Worm (Caenorhabditis elegans): ENCODE data around the gene F45G2.8.
A peak's percentile ranks its signal among the peaks of the same experiment; 100 is the strongest.

- TF ChIP-seq ttx-3 (tag; optimal IDR thresholded peaks at IDR 0.05) (no peak), madf-2 (tag; optimal IDR thresholded peaks at IDR 0.05) (no peak), F13H6.1 (tag; optimal IDR thresholded peaks at IDR 0.05) (no peak), npax-4 (tag; optimal IDR thresholded peaks at IDR 0.05) (no peak), tbx-2 (tag; optimal IDR thresholded peaks at IDR 0.05) (peak; percentile 31), unc-3 (GFP tag; conservative IDR thresholded peaks at IDR 0.05) (no peak), unc-3 (tag; optimal IDR thresholded peaks at IDR 0.05) (no peak), eyg-1 (tag; optimal IDR thresholded peaks at IDR 0.05) (no peak), ets-4 (tag; optimal IDR thresholded peaks at IDR 0.05) (peak; percentile 56), dve-1 (tag; optimal IDR thresholded peaks at IDR 0.05) (no peak), pag-3 (tag; optimal IDR thresholded peaks at IDR 0.05; ENCODE audit: borderline replicate concordance) (no peak), ceh-14 (tag; optimal IDR thresholded peaks at IDR 0.05) (no peak), hlh-8 (tag; optimal IDR thresholded peaks at IDR 0.05) (no peak), nfya-1 (tag; optimal IDR thresholded peaks at IDR 0.05) (no peak), nhr-11 (tag; optimal IDR thresholded peaks at IDR 0.05) (no peak)
Observed at ce11 chrIII:13423414-13423813, 12.1 kb downstream of the F45G2.8 start, which contains the start of gene exo-1.

Measured in whole organism, late embryonic.